Fruit fly (Drosophila melanogaster): ENCODE measurements around the gene CG18731.

The CG18731 gene

dm6 chr3R:29737891-29738290, 13.1 kb downstream of the CG18731 start, which contains the start of gene Gnpnat (continued):
- TF ChIP-seq CG8765 (GFP tag; IDR thresholded peaks at IDR 0.05) = no peak
- TF ChIP-seq CG17361 (GFP tag; IDR thresholded peaks at IDR 0.05) = no peak
- no peak for TF ChIP-seq chinmo (GFP tag; IDR thresholded peaks at IDR 0.05; ENCODE audit: partially characterized antibody)
- TF ChIP-seq CG14860 (GFP tag; IDR thresholded peaks at IDR 0.05; ENCODE audit: partially characterized antibody) = no peak
- no peak for TF ChIP-seq Trl (optimal IDR thresholded peaks at IDR 0.05)
- no peak for TF ChIP-seq Trl (GFP tag; optimal IDR thresholded peaks at IDR 0.05)
- TF ChIP-seq lov (optimal IDR thresholded peaks at IDR 0.05) = no peak
- TF ChIP-seq lov (GFP tag; IDR thresholded peaks at IDR 0.05) = no peak
- no peak for TF ChIP-seq fu2 (GFP tag; optimal IDR thresholded peaks at IDR 0.05)
- TF ChIP-seq Bdp1 (GFP tag; optimal IDR thresholded peaks at IDR 0.05) = no peak
- peak; percentile 73 for TF ChIP-seq Meics (GFP tag; optimal IDR thresholded peaks at IDR 0.05)
- TF ChIP-seq ara (GFP tag; IDR thresholded peaks at IDR 0.05) = no peak
- peak; percentile 61 for TF ChIP-seq CG6813 (GFP tag; optimal IDR thresholded peaks at IDR 0.05)
- no peak for TF ChIP-seq ro (GFP tag; IDR thresholded peaks at IDR 0.05)
- no peak for TF ChIP-seq CG18764 (GFP tag; optimal IDR thresholded peaks at IDR 0.05)
- TF ChIP-seq lab (GFP tag; optimal IDR thresholded peaks at IDR 0.05) = peak; percentile 77
- TF ChIP-seq Sin3A (optimal IDR thresholded peaks at IDR 0.05) = no peak
- TF ChIP-seq CG33213 (GFP tag; optimal IDR thresholded peaks at IDR 0.05) = no peak
- TF ChIP-seq chn (GFP tag; optimal IDR thresholded peaks at IDR 0.05) = no peak
- peak; percentile 6 for TF ChIP-seq CG4820 (GFP tag; optimal IDR thresholded peaks at IDR 0.05)
- TF ChIP-seq Blimp-1 (GFP tag; optimal IDR thresholded peaks at IDR 0.05) = peak; percentile 58
- TF ChIP-seq CG7963 (GFP tag; IDR thresholded peaks at IDR 0.05; ENCODE audit: partially characterized antibody) = no peak
- peak; percentile 71 for TF ChIP-seq CG2678 (tag; optimal IDR thresholded peaks at IDR 0.05)
- TF ChIP-seq slbo (GFP tag; IDR thresholded peaks at IDR 0.05) = no peak
- TF ChIP-seq CG31224 (GFP tag; IDR thresholded peaks at IDR 0.05) = no peak
- no peak for TF ChIP-seq Lim3 (GFP tag; IDR thresholded peaks at IDR 0.05)
- TF ChIP-seq CG12299 (tag; optimal IDR thresholded peaks at IDR 0.05) = no peak
- TF ChIP-seq danr (GFP tag; IDR thresholded peaks at IDR 0.05) = no peak

- TF ChIP-seq CG17612 (GFP tag; IDR thresholded peaks at IDR 0.05) (no peak), Lpt (GFP tag; optimal IDR thresholded peaks at IDR 0.05) (no peak), Camta (GFP tag; optimal IDR thresholded peaks at IDR 0.05) (no peak), kni (GFP tag; optimal IDR thresholded peaks at IDR 0.05) (no peak), CG14710 (tag; optimal IDR thresholded peaks at IDR 0.05) (no peak), MESR4 (GFP tag; optimal IDR thresholded peaks at IDR 0.05) (no peak), CG42726 (GFP tag; IDR thresholded peaks at IDR 0.05; ENCODE audit: partially characterized antibody) (no peak), Med (GFP tag) (peak; percentile 41), twi (tag; optimal IDR thresholded peaks at IDR 0.05) (no peak), CG12769 (tag; optimal IDR thresholded peaks at IDR 0.05) (peak; percentile 47), Neu2 (GFP tag; optimal IDR thresholded peaks at IDR 0.05; ENCODE audit: borderline replicate concordance) (no peak), CG8290 (GFP tag; optimal IDR thresholded peaks at IDR 0.05) (no peak), CG8290 (tag; optimal IDR thresholded peaks at IDR 0.05) (no peak), CG14014 (GFP tag; IDR thresholded peaks at IDR 0.05) (no peak), stwl (tag; optimal IDR thresholded peaks at IDR 0.05) (no peak), CG9609 (GFP tag; optimal IDR thresholded peaks at IDR 0.05) (no peak), Ets65A (GFP tag) (no peak), ind (GFP tag; optimal IDR thresholded peaks at IDR 0.05) (no peak), CG34422 (GFP tag; IDR thresholded peaks at IDR 0.05) (no peak), insv (GFP tag; optimal IDR thresholded peaks at IDR 0.05) (no peak), CG11247 (GFP tag; IDR thresholded peaks at IDR 0.05) (no peak), Blimp-1 (GFP tag; optimal IDR thresholded peaks at IDR 0.05) (peak; percentile 77), E2f1 (GFP tag; IDR thresholded peaks at IDR 0.05) (no peak), CG9817 (tag; optimal IDR thresholded peaks at IDR 0.05) (no peak), repo (GFP tag; optimal IDR thresholded peaks at IDR 0.05) (no peak), jing (GFP tag; optimal IDR thresholded peaks at IDR 0.05) (no peak), Fer2 (tag; optimal IDR thresholded peaks at IDR 0.05) (no peak), aop (GFP tag; IDR thresholded peaks at IDR 0.05) (no peak)
Observed at dm6 chr3R:29740078-29740477, 15.3 kb downstream of the CG18731 start.

All from whole organism, embryonic.